Worm (Caenorhabditis elegans) whole organism, mixed stage, embryonic: ENCODE data around the gene ins-21.

Source experiments
- M03D4.4 ChIP-seq: sonication (generic microtip); optimal IDR thresholded peaks from 2 replicates; lab custom pipeline; 2017; ENCODE audit warnings: mild to moderate bottlenecking, missing genetic modification characterization, missing compliant biosample characterization
- bed-3 ChIP-seq: fragments of 200-800 bp; sonication (Bioruptor generic); optimal IDR thresholded peaks from 3 replicates; lab custom pipeline; 2018; ENCODE audit warnings: mild to moderate bottlenecking, missing genetic modification characterization, moderate library complexity, missing compliant biosample characterization
- blmp-1 ChIP-seq: fragments of 150-350 bp; optimal IDR thresholded peaks from 2 replicates; lab custom pipeline; 2014; ENCODE audit warnings: missing biosample characterization, missing genetic modification characterization
- ceh-39 ChIP-seq: fragments of 150-350 bp; optimal IDR thresholded peaks from 2 replicates; lab custom pipeline; 2014; ENCODE audit warnings: missing biosample characterization, missing genetic modification characterization
- ceh-83 ChIP-seq: fragments of 200-800 bp; sonication (Bioruptor generic); optimal IDR thresholded peaks from 2 replicates; lab custom pipeline; 2018; ENCODE audit warnings: mild to moderate bottlenecking, missing genetic modification characterization, missing compliant biosample characterization
- ces-1 ChIP-seq: fragments of 150-350 bp; optimal IDR thresholded peaks from 2 replicates; lab custom pipeline; 2014; ENCODE audit warnings: missing biosample characterization, missing genetic modification reagents, missing genetic modification characterization
- cnd-1 ChIP-seq: fragments of 200-800 bp; sonication (Bioruptor generic); optimal IDR thresholded peaks from 2 replicates; lab custom pipeline; 2018; ENCODE audit warnings: mild to moderate bottlenecking, missing genetic modification characterization, missing compliant biosample characterization
- drap-1 ChIP-seq: fragments of 200-800 bp; sonication (Bioruptor generic); optimal IDR thresholded peaks from 3 replicates; lab custom pipeline; 2018; ENCODE audit warnings: mild to moderate bottlenecking, missing genetic modification characterization, missing compliant biosample characterization
- elt-1 ChIP-seq: sonication (generic microtip); optimal IDR thresholded peaks from 2 replicates; lab custom pipeline; 2017; ENCODE audit warnings: missing genetic modification characterization, mild to moderate bottlenecking, missing compliant biosample characterization, antibody characterized with exemption, moderate library complexity, borderline replicate concordance; ENCODE audit not compliant: insufficient read depth
- ham-2 ChIP-seq: fragments of 200-800 bp; sonication (Bioruptor generic); optimal IDR thresholded peaks from 2 replicates; lab custom pipeline; 2018; ENCODE audit warnings: mild to moderate bottlenecking, missing genetic modification characterization, missing compliant biosample characterization
- hlh-1 ChIP-seq: fragments of 150-350 bp; optimal IDR thresholded peaks from 2 replicates; lab custom pipeline; 2014; ENCODE audit warnings: missing biosample characterization, missing genetic modification reagents, missing genetic modification characterization
- lin-32 ChIP-seq: fragments of 200-800 bp; sonication (Bioruptor generic); optimal IDR thresholded peaks from 2 replicates; lab custom pipeline; 2018; ENCODE audit warnings: mild to moderate bottlenecking, missing genetic modification characterization, missing compliant biosample characterization
- lsy-2 ChIP-seq: fragments of 150-350 bp; optimal IDR thresholded peaks from 2 replicates; lab custom pipeline; 2014; ENCODE audit warnings: missing biosample characterization, missing genetic modification characterization
- mab-5 ChIP-seq: fragments of 150-350 bp; optimal IDR thresholded peaks from 2 replicates; lab custom pipeline; 2014; ENCODE audit warnings: missing biosample characterization, missing genetic modification characterization
- nhr-12 ChIP-seq: fragments of 150-350 bp; optimal IDR thresholded peaks from 2 replicates; lab custom pipeline; 2014; ENCODE audit warnings: missing biosample characterization, missing genetic modification characterization
- nhr-2 ChIP-seq: fragments of 150-350 bp; optimal IDR thresholded peaks from 2 replicates; lab custom pipeline; 2014; ENCODE audit warnings: missing biosample characterization, missing genetic modification characterization
- nhr-237 ChIP-seq: fragments of 150-350 bp; optimal IDR thresholded peaks from 2 replicates; lab custom pipeline; 2014; ENCODE audit warnings: missing biosample characterization, missing genetic modification characterization
- nhr-76 ChIP-seq: sonication (generic microtip); optimal IDR thresholded peaks from 2 replicates; lab custom pipeline; 2017; ENCODE audit warnings: missing biosample characterization, missing genetic modification characterization
- pha-4 ChIP-seq: fragments of 150-350 bp; optimal IDR thresholded peaks from 2 replicates; lab custom pipeline; 2018; ENCODE audit warnings: missing biosample characterization, missing genetic modification reagents, missing genetic modification characterization
- snpc-4 ChIP-seq: fragments of 150-350 bp; optimal IDR thresholded peaks from 2 replicates; lab custom pipeline; 2014; ENCODE audit warnings: missing biosample characterization, missing genetic modification characterization
- sptf-1 ChIP-seq: sonication (generic microtip); optimal IDR thresholded peaks from 2 replicates; lab custom pipeline; 2017; ENCODE audit warnings: mild to moderate bottlenecking, missing genetic modification characterization, moderate library complexity, missing compliant biosample characterization
- tbx-8 ChIP-seq: fragments of 200-800 bp; sonication (Bioruptor generic); optimal IDR thresholded peaks from 2 replicates; lab custom pipeline; 2018; ENCODE audit warnings: mild to moderate bottlenecking, missing genetic modification characterization, moderate library complexity, missing compliant biosample characterization
- unc-120 ChIP-seq: sonication (generic microtip); optimal IDR thresholded peaks from 2 replicates; lab custom pipeline; 2017; ENCODE audit warnings: missing genetic modification characterization, missing compliant biosample characterization; ENCODE audit not compliant: poor library complexity, severe bottlenecking
- unc-62 ChIP-seq: fragments of 150-350 bp; optimal IDR thresholded peaks from 2 replicates; lab custom pipeline; 2014; ENCODE audit warnings: missing biosample characterization, missing genetic modification reagents, missing genetic modification characterization
- zip-8 ChIP-seq: fragments of 150-350 bp; optimal IDR thresholded peaks from 2 replicates; lab custom pipeline; 2014; ENCODE audit warnings: missing biosample characterization, missing genetic modification characterization
- ztf-11 ChIP-seq: fragments of 150-350 bp; optimal IDR thresholded peaks from 2 replicates; lab custom pipeline; 2014; ENCODE audit warnings: missing biosample characterization, missing genetic modification characterization

Gene ins-21

ce11 chrIII:10059002-10059401, 35.5 kb downstream of the ins-21 start, which contains the start of gene T16G12.8:
Gene T16G12.8 (plus strand): TSS chrIII:10059302.
- TF ChIP-seq cnd-1 (tag; lab: Kevin White, UChicago), result no peak
- TF ChIP-seq nhr-237 (tag; lab: Kevin White, UChicago), result no peak
- no peak for TF ChIP-seq mab-5 (tag; lab: Kevin White, UChicago)
- no peak for TF ChIP-seq unc-120 (tag; lab: Kevin White, UChicago)
- TF ChIP-seq blmp-1 (tag; lab: Kevin White, UChicago), result no peak
- no peak for TF ChIP-seq bed-3 (GFP tag; lab: Kevin White, UChicago)

- TF ChIP-seq M03D4.4 (tag; lab: Kevin White, UChicago) (no peak), cnd-1 (tag; lab: Kevin White, UChicago) (no peak), ces-1 (GFP tag; lab: Kevin White, UChicago) (no peak), drap-1 (GFP tag; lab: Kevin White, UChicago) (no peak), nhr-2 (tag; lab: Kevin White, UChicago) (no peak), ztf-11 (tag; lab: Kevin White, UChicago) (no peak)
- TF ChIP-seq, all 35 proteins: peak for 0
Measured at ce11 chrIII:10060573-10060972, 37.0 kb downstream of the ins-21 start, which contains the start of gene T16G12.13. Gene T16G12.13 (plus strand): TSS chrIII:10060865.

- peak; percentile 4 for TF ChIP-seq cnd-1 (tag; lab: Kevin White, UChicago)
- TF ChIP-seq bed-3 (GFP tag; lab: Kevin White, UChicago), result no peak
- no peak for TF ChIP-seq ceh-83
- TF ChIP-seq nhr-76 (tag; lab: Kevin White, UChicago), result no peak
- TF ChIP-seq sptf-1 (tag; lab: Kevin White, UChicago), result peak; percentile 5
- no peak for TF ChIP-seq hlh-1
Measured at ce11 chrIII:10064140-10064539, 40.6 kb downstream of the ins-21 start, which contains the start of gene ekl-6. Gene ekl-6 (plus strand): TSS chrIII:10064404.

ce11 chrIII:10069278-10069677, 45.7 kb downstream of the ins-21 start, which contains the start of gene T16G12.6:
Gene T16G12.6 (plus strand): TSS chrIII:10069578.
- TF ChIP-seq sptf-1 (tag; lab: Kevin White, UChicago), result no peak
- TF ChIP-seq snpc-4 (tag; lab: Kevin White, UChicago), result no peak
- no peak for TF ChIP-seq zip-8 (tag; lab: Kevin White, UChicago)
- no peak for TF ChIP-seq elt-1 (tag; lab: Kevin White, UChicago)
- TF ChIP-seq ceh-39 (tag; lab: Kevin White, UChicago), result no peak
- TF ChIP-seq hlh-1, result no peak
- TF ChIP-seq lsy-2 (tag; lab: Kevin White, UChicago), result no peak
- TF ChIP-seq unc-120 (tag; lab: Kevin White, UChicago), result no peak
- TF ChIP-seq nhr-2 (tag; lab: Kevin White, UChicago), result no peak
- no peak for TF ChIP-seq ham-2 (GFP tag; lab: Kevin White, UChicago)
- no peak for TF ChIP-seq tbx-8 (GFP tag; lab: Kevin White, UChicago)
- TF ChIP-seq ztf-11 (tag; lab: Kevin White, UChicago), result no peak
- no peak for TF ChIP-seq nhr-76 (tag; lab: Kevin White, UChicago)
- no peak for TF ChIP-seq ceh-83
- TF ChIP-seq lin-32, result no peak
- TF ChIP-seq cnd-1 (tag; lab: Kevin White, UChicago), result no peak
- no peak for TF ChIP-seq drap-1 (GFP tag; lab: Kevin White, UChicago)
- TF ChIP-seq pha-4 (tag; lab: Kevin White, UChicago), result no peak
- no peak for TF ChIP-seq unc-62 (GFP tag; lab: Kevin White, UChicago)
- TF ChIP-seq nhr-12 (tag; lab: Kevin White, UChicago), result no peak
- TF ChIP-seq, all 35 proteins: peak for 0
